Fruit fly (Drosophila melanogaster) whole organism, embryonic: Measurements from ENCODE around the gene ppk30.

ENCODE experiments used
- ATbp ChIP-seq: fragments of 200-800 bp; sonication (Bioruptor generic); optimal IDR thresholded peaks from 2 replicates; lab custom pipeline; 2017; ENCODE audit warnings: missing biosample characterization, mild to moderate bottlenecking, missing genetic modification characterization, missing genetic modification reagents
- Aef1 ChIP-seq: fragments of 200-800 bp; sonication (Bioruptor generic); IDR thresholded peaks from 3 replicates; pipeline ENCODE4 v1.3.6; 2022; ENCODE audit warnings: missing biosample characterization, missing genetic modification characterization
- Atf6 ChIP-seq: fragments of 200-800 bp; sonication (Bioruptor generic); IDR thresholded peaks from 2 replicates; pipeline ENCODE4 v1.3.6; 2022; ENCODE audit warnings: missing biosample characterization, missing genetic modification characterization
- CG10431 ChIP-seq: fragments of 200-800 bp; sonication (Bioruptor generic); optimal IDR thresholded peaks from 3 replicates; lab custom pipeline; 2018; ENCODE audit warnings: missing biosample characterization, mild to moderate bottlenecking, missing genetic modification characterization
- CG10979 ChIP-seq: fragments of 200-800 bp; sonication (Bioruptor generic); optimal IDR thresholded peaks from 2 replicates; lab custom pipeline; 2018; ENCODE audit warnings: missing biosample characterization, mild to moderate bottlenecking, missing genetic modification characterization, moderate library complexity
- CG12236 ChIP-seq: fragments of 200-800 bp; sonication (Bioruptor generic); optimal IDR thresholded peaks from 2 replicates; lab custom pipeline; 2016; ENCODE audit warnings: missing biosample characterization, missing genetic modification characterization
- CG16863 ChIP-seq: fragments of 200-800 bp; sonication (Bioruptor generic); optimal IDR thresholded peaks from 3 replicates; lab custom pipeline; 2016; ENCODE audit warnings: missing biosample characterization, missing genetic modification characterization
- CG17328 ChIP-seq: fragments of 200-800 bp; sonication (Bioruptor generic); IDR thresholded peaks from 2 replicates; pipeline ENCODE4 v1.3.6; 2022; ENCODE audit warnings: missing biosample characterization, missing genetic modification characterization
- CG17361 ChIP-seq: fragments of 200-800 bp; sonication (Bioruptor generic); IDR thresholded peaks from 3 replicates; pipeline ENCODE4 v1.3.6; 2022; ENCODE audit warnings: missing biosample characterization, missing genetic modification characterization
- CG17385 ChIP-seq: fragments of 200-800 bp; sonication (Bioruptor generic); optimal IDR thresholded peaks from 3 replicates; lab custom pipeline; 2018; ENCODE audit warnings: missing biosample characterization, mild to moderate bottlenecking, missing genetic modification characterization
- CG31388 ChIP-seq: fragments of 200-800 bp; sonication (Bioruptor generic); optimal IDR thresholded peaks from 2 replicates; lab custom pipeline; 2016; ENCODE audit warnings: missing biosample characterization, missing genetic modification characterization
- CG32532 ChIP-seq: fragments of 200-800 bp; sonication (Bioruptor generic); IDR thresholded peaks from 2 replicates; pipeline ENCODE4 v1.3.6; 2022; ENCODE audit warnings: missing biosample characterization, missing genetic modification characterization
- CG33213 ChIP-seq: fragments of 200-800 bp; sonication (Bioruptor generic); optimal IDR thresholded peaks from 3 replicates; lab custom pipeline; 2016; ENCODE audit warnings: missing biosample characterization, missing genetic modification characterization
- CG3407 ChIP-seq: fragments of 200-800 bp; sonication (Bioruptor generic); optimal IDR thresholded peaks from 2 replicates; lab custom pipeline; 2018; ENCODE audit warnings: missing biosample characterization, mild to moderate bottlenecking, missing genetic modification characterization
- CG42726 ChIP-seq: fragments of 200-800 bp; sonication (Bioruptor generic); IDR thresholded peaks from 2 replicates; pipeline ENCODE4 v1.3.6; 2022; ENCODE audit warnings: missing biosample characterization, missing genetic modification characterization; ENCODE audit not compliant: partially characterized antibody
- CG4360 ChIP-seq: fragments of 200-800 bp; sonication (Bioruptor generic); IDR thresholded peaks from 2 replicates; pipeline ENCODE4 v1.3.6; 2022; ENCODE audit warnings: missing biosample characterization, missing genetic modification characterization
- CG4404 ChIP-seq: fragments of 200-800 bp; sonication (Bioruptor generic); IDR thresholded peaks from 2 replicates; pipeline ENCODE4 v1.3.6; 2022; ENCODE audit warnings: missing biosample characterization, missing genetic modification characterization
- CG5245 ChIP-seq: fragments of 200-800 bp; sonication (Bioruptor generic); optimal IDR thresholded peaks from 3 replicates; lab custom pipeline; 2016; ENCODE audit warnings: missing biosample characterization, missing genetic modification characterization
- CG6175 ChIP-seq: fragments of 200-800 bp; sonication (Bioruptor generic); IDR thresholded peaks from 3 replicates; pipeline ENCODE4 v1.3.6; 2022; ENCODE audit warnings: missing biosample characterization, missing genetic modification characterization
- CG6689 ChIP-seq: fragments of 200-800 bp; sonication (Bioruptor generic); IDR thresholded peaks from 2 replicates; pipeline ENCODE4 v1.3.6; 2022; ENCODE audit warnings: missing biosample characterization, missing genetic modification characterization
- CG7928 ChIP-seq: fragments of 200-800 bp; sonication (Bioruptor generic); optimal IDR thresholded peaks from 2 replicates; lab custom pipeline; 2017; ENCODE audit warnings: missing biosample characterization, mild to moderate bottlenecking, missing genetic modification characterization
- CG8388 ChIP-seq: fragments of 200-800 bp; sonication (Bioruptor generic); optimal IDR thresholded peaks from 2 replicates; lab custom pipeline; 2019; ENCODE audit warnings: missing biosample characterization, mild to moderate bottlenecking, missing genetic modification characterization, moderate library complexity
- Camta ChIP-seq: fragments of 200-800 bp; sonication (Bioruptor generic); optimal IDR thresholded peaks from 2 replicates; lab custom pipeline; 2016; ENCODE audit warnings: missing biosample characterization, missing genetic modification characterization
- Dad ChIP-seq: fragments of 200-800 bp; sonication (Bioruptor generic); optimal IDR thresholded peaks from 3 replicates; lab custom pipeline; 2016; ENCODE audit warnings: missing biosample characterization, missing genetic modification characterization
- Drgx ChIP-seq: fragments of 200-800 bp; sonication (Bioruptor generic); IDR thresholded peaks from 2 replicates; pipeline ENCODE4 v1.3.6; 2022; ENCODE audit warnings: missing biosample characterization, missing genetic modification characterization
- HLH3B ChIP-seq: fragments of 200-800 bp; sonication (Bioruptor generic); IDR thresholded peaks from 2 replicates; pipeline ENCODE4 v1.3.6; 2022; ENCODE audit warnings: missing biosample characterization, missing genetic modification characterization
- HmgZ ChIP-seq: fragments of 200-800 bp; sonication (Bioruptor generic); optimal IDR thresholded peaks from 2 replicates; lab custom pipeline; 2018; ENCODE audit warnings: missing biosample characterization, mild to moderate bottlenecking, missing genetic modification characterization
- Hmx ChIP-seq: fragments of 200-800 bp; sonication (Bioruptor generic); optimal IDR thresholded peaks from 2 replicates; lab custom pipeline; 2016; ENCODE audit warnings: missing biosample characterization, missing genetic modification characterization
- Jarid2 ChIP-seq: fragments of 200-800 bp; sonication (Bioruptor generic); optimal IDR thresholded peaks from 3 replicates; lab custom pipeline; 2017; ENCODE audit warnings: mild to moderate bottlenecking, missing biosample characterization, missing genetic modification reagents, missing genetic modification characterization
- Lpt ChIP-seq: fragments of >200 bp; optimal IDR thresholded peaks from 2 replicates; lab custom pipeline; 2018; ENCODE audit warnings: missing biosample characterization, missing genetic modification characterization
- NK7.1 ChIP-seq: fragments of 200-800 bp; sonication (Bioruptor generic); optimal IDR thresholded peaks from 3 replicates; lab custom pipeline; 2016; ENCODE audit warnings: missing biosample characterization, missing genetic modification characterization
- PHDP ChIP-seq: fragments of 200-800 bp; sonication (Bioruptor generic); optimal IDR thresholded peaks from 3 replicates; lab custom pipeline; 2018; ENCODE audit warnings: missing biosample characterization, mild to moderate bottlenecking, missing genetic modification characterization, moderate library complexity
- bsh ChIP-seq, 2 experiments: fragments of 200-800 bp; sonication (Bioruptor generic); optimal IDR thresholded peaks; 2 replicates each; lab custom pipeline; 2017 to 2018; ENCODE audit warnings: mild to moderate bottlenecking in 2 of 2, missing biosample characterization in 2 of 2, missing genetic modification characterization in 2 of 2, moderate library complexity in 1 of 2
- dm ChIP-seq: fragments of 200-800 bp; sonication (Bioruptor generic); optimal IDR thresholded peaks from 3 replicates; lab custom pipeline; 2016; ENCODE audit warnings: missing biosample characterization, missing genetic modification characterization
- fd3F ChIP-seq: fragments of 200-800 bp; sonication (Bioruptor generic); optimal IDR thresholded peaks from 2 replicates; lab custom pipeline; 2018; ENCODE audit warnings: missing biosample characterization, mild to moderate bottlenecking, missing genetic modification characterization, moderate library complexity
- gro ChIP-seq: fragments of 200-800 bp; sonication (Bioruptor generic); optimal IDR thresholded peaks from 2 replicates; lab custom pipeline; 2016; ENCODE audit warnings: missing biosample characterization, missing genetic modification characterization
- hth ChIP-seq: fragments of >200 bp; optimal IDR thresholded peaks from 2 replicates; lab custom pipeline; 2017; ENCODE audit warnings: inconsistent platforms
- kah ChIP-seq: fragments of 200-800 bp; sonication (Bioruptor generic); optimal IDR thresholded peaks from 2 replicates; lab custom pipeline; 2018; ENCODE audit warnings: missing biosample characterization, mild to moderate bottlenecking, missing genetic modification characterization
- knrl ChIP-seq: fragments of 200-800 bp; sonication (Bioruptor generic); IDR thresholded peaks from 3 replicates; pipeline ENCODE4 v1.3.6; 2022; ENCODE audit warnings: missing biosample characterization, missing genetic modification characterization; ENCODE audit not compliant: partially characterized antibody
- lab ChIP-seq: fragments of 200-800 bp; sonication (Bioruptor generic); optimal IDR thresholded peaks from 3 replicates; lab custom pipeline; 2017; ENCODE audit warnings: missing biosample characterization, missing genetic modification characterization, mild to moderate bottlenecking, moderate library complexity, missing genetic modification reagents
- mld ChIP-seq: fragments of 200-800 bp; sonication (Bioruptor generic); IDR thresholded peaks from 3 replicates; pipeline ENCODE4 v1.3.6; 2022; ENCODE audit warnings: missing biosample characterization, missing genetic modification characterization; ENCODE audit not compliant: partially characterized antibody
- p53 ChIP-seq: fragments of 200-800 bp; sonication (Bioruptor generic); optimal IDR thresholded peaks from 2 replicates; lab custom pipeline; 2016; ENCODE audit warnings: missing biosample characterization, missing genetic modification characterization
- pros ChIP-seq: fragments of 200-800 bp; sonication (Bioruptor generic); optimal IDR thresholded peaks from 3 replicates; lab custom pipeline; 2019; ENCODE audit warnings: missing biosample characterization, mild to moderate bottlenecking, missing genetic modification characterization, moderate library complexity
- sc ChIP-seq, 3 experiments: fragments of >200 bp in 2 of 3; fragments of 200-800 bp in 1 of 3; sonication (Bioruptor generic) in 1 of 3; optimal IDR thresholded peaks; 2 replicates in 2 of 3; 3 replicates in 1 of 3; lab custom pipeline; 2017; ENCODE audit warnings: mild to moderate bottlenecking in 1 of 3, missing biosample characterization in 1 of 3, missing genetic modification characterization in 1 of 3, missing genetic modification reagents in 1 of 3
- scrt ChIP-seq: fragments of 200-800 bp; sonication (Bioruptor generic); optimal IDR thresholded peaks from 2 replicates; lab custom pipeline; 2018; ENCODE audit warnings: missing biosample characterization, mild to moderate bottlenecking, missing genetic modification characterization, moderate library complexity
- slou ChIP-seq: fragments of 200-800 bp; sonication (Bioruptor generic); optimal IDR thresholded peaks from 3 replicates; lab custom pipeline; 2016; ENCODE audit warnings: missing biosample characterization, missing genetic modification characterization
- so ChIP-seq: fragments of 200-800 bp; sonication (Bioruptor generic); IDR thresholded peaks from 3 replicates; pipeline ENCODE4 v1.3.6; 2022; ENCODE audit warnings: missing biosample characterization, missing genetic modification characterization
- tin ChIP-seq: fragments of 200-800 bp; sonication (Bioruptor generic); optimal IDR thresholded peaks from 3 replicates; lab custom pipeline; 2016; ENCODE audit warnings: missing biosample characterization, missing genetic modification characterization
- ttk ChIP-seq: fragments of 200-800 bp; sonication (Bioruptor generic); IDR thresholded peaks from 2 replicates; pipeline ENCODE4 v2.1.2; 2022; ENCODE audit warnings: missing biosample characterization, missing genetic modification characterization
- twi ChIP-seq: fragments of 200-800 bp; optimal IDR thresholded peaks from 2 replicates; lab custom pipeline; 2019; ENCODE audit warnings: missing biosample characterization, mild to moderate bottlenecking, missing genetic modification characterization, moderate library complexity
- tx ChIP-seq: fragments of 200-800 bp; sonication (Bioruptor generic); optimal IDR thresholded peaks from 2 replicates; lab custom pipeline; 2016; ENCODE audit warnings: missing biosample characterization, missing genetic modification characterization
- usp ChIP-seq: fragments of >200 bp; optimal IDR thresholded peaks from 2 replicates; lab custom pipeline; 2017; ENCODE audit warnings: missing biosample characterization, missing genetic modification characterization

The ppk30 gene

DNA sequence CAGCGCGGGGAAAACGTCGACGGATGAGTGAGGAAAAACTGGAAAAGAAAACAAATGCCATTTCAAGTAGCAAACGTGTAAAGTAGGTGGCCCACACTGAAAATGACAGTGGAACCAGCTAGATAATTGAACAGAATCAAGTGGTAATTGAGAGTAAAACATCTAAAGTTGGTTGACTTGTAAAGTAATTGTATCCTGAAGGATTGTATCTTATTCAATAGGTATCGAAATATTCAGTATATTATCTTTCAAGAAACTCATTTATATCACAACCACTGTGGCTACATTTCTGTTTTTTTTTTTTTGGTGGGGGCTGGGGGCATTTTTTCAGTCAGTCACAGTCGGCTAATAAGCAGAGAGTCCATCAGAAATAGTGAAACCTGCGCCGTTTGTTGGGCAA is 30.3 kb downstream of the ppk30 start (continued):
- TF ChIP-seq ttk = peak; percentile 66; the same call in 1 of the 2 replicates
- no peak for TF ChIP-seq twi (tag; lab: Kevin White, UChicago)
- TF ChIP-seq CG6689 (GFP tag; lab: Robert Waterston, UW) = peak; percentile 69
- no peak for TF ChIP-seq CG4404 (GFP tag; lab: Robert Waterston, UW)
- no peak for TF ChIP-seq dm (GFP tag; lab: Kevin White, UChicago)
- TF ChIP-seq PHDP (tag; lab: Kevin White, UChicago) = no peak
- TF ChIP-seq CG3407 (GFP tag; lab: Kevin White, UChicago) = peak; percentile 32
- TF ChIP-seq fd3F (GFP tag; lab: Kevin White, UChicago) = no peak
- TF ChIP-seq mld (GFP tag; lab: Robert Waterston, UW) = no peak
- TF ChIP-seq slou (GFP tag; lab: Kevin White, UChicago) = no peak
- no peak for TF ChIP-seq CG42726 (GFP tag; lab: Robert Waterston, UW)
- TF ChIP-seq Dad = no peak
- TF ChIP-seq hth (lab: Kevin White, UChicago) = no peak
- TF ChIP-seq CG33213 = no peak
- TF ChIP-seq kah (GFP tag; lab: Kevin White, UChicago) = no peak
- TF ChIP-seq lab (GFP tag; lab: Kevin White, UChicago) = no peak
- no peak; the same call in 1 of the 2 replicates for TF ChIP-seq CG4360 (GFP tag; lab: Robert Waterston, UW)
- TF ChIP-seq CG32532 = no peak
- TF ChIP-seq CG8388 (GFP tag; lab: Kevin White, UChicago) = peak; percentile 49
- no peak for TF ChIP-seq pros (GFP tag; lab: Kevin White, UChicago)
- TF ChIP-seq HLH3B = no peak
- TF ChIP-seq gro = no peak
- no peak for TF ChIP-seq sc (optimal IDR thresholded peaks at IDR 0.05; lab: Kevin White, UChicago)
- TF ChIP-seq sc (GFP tag; optimal IDR thresholded peaks at IDR 0.05; lab: Kevin White, UChicago) = no peak
- no peak for TF ChIP-seq usp (GFP tag; lab: Kevin White, UChicago)
- no peak for TF ChIP-seq CG6175 (GFP tag; lab: Robert Waterston, UW)
- no peak for TF ChIP-seq scrt (GFP tag; lab: Kevin White, UChicago)
- no peak for TF ChIP-seq CG12236 (GFP tag; lab: Kevin White, UChicago)
- TF ChIP-seq Camta (GFP tag; lab: Kevin White, UChicago) = peak; percentile 46
- peak; percentile 26; the same call in 1 of the 2 replicates for TF ChIP-seq Drgx (GFP tag; lab: Robert Waterston, UW)
- TF ChIP-seq CG17328 (GFP tag; lab: Robert Waterston, UW) = peak; percentile 53
- TF ChIP-seq NK7.1 (GFP tag; lab: Kevin White, UChicago) = no peak
- peak; percentile 57 for TF ChIP-seq ATbp
- no peak for TF ChIP-seq CG7928
- peak in 1 of 2 experiments; percentile 50 for TF ChIP-seq bsh (GFP tag; optimal IDR thresholded peaks at IDR 0.05; lab: Kevin White, UChicago)
- TF ChIP-seq HmgZ (tag; lab: Kevin White, UChicago) = no peak
- TF ChIP-seq Hmx = no peak
- no peak for TF ChIP-seq Jarid2
- TF ChIP-seq Aef1 = peak; percentile 32; the same call in 1 of the 3 replicates
- TF ChIP-seq tin (GFP tag; lab: Kevin White, UChicago) = no peak
- no peak for TF ChIP-seq CG10431 (GFP tag; lab: Kevin White, UChicago)
- no peak for TF ChIP-seq tx
- TF ChIP-seq CG31388 (GFP tag; lab: Kevin White, UChicago) = no peak
- peak; percentile 26; the same call in 1 of the 3 replicates for TF ChIP-seq so (GFP tag; lab: Robert Waterston, UW)
- TF ChIP-seq CG17361 (GFP tag; lab: Robert Waterston, UW) = peak; percentile 66
- peak; percentile 24 for TF ChIP-seq CG10979 (tag; lab: Kevin White, UChicago)
- TF ChIP-seq Lpt (GFP tag; lab: Kevin White, UChicago) = no peak
- TF ChIP-seq CG16863 = peak; percentile 2
- no peak for TF ChIP-seq Atf6
- TF ChIP-seq CG17385 (GFP tag; lab: Kevin White, UChicago) = no peak
- TF ChIP-seq p53 = no peak
- no peak for TF ChIP-seq CG5245 (GFP tag; lab: Kevin White, UChicago)
- no peak for TF ChIP-seq knrl (GFP tag; lab: Robert Waterston, UW)
